Worm (Caenorhabditis elegans) whole organism, L4 larva: ENCODE results near the gene F52H3.11.
A peak's percentile ranks its signal among the peaks of the same experiment; 100 is the strongest.

ENCODE experiments used
- F49E8.2 ChIP-seq: sonication (generic microtip); optimal IDR thresholded peaks from 2 replicates; lab custom pipeline; 2016; ENCODE audit warnings: missing compliant biosample characterization, mild to moderate bottlenecking, missing genetic modification characterization, borderline replicate concordance
- T20F7.1 ChIP-seq: fragments of 200-800 bp; sonication (Bioruptor generic); optimal IDR thresholded peaks from 2 replicates; lab custom pipeline; 2018; ENCODE audit warnings: mild to moderate bottlenecking, missing genetic modification characterization, missing compliant biosample characterization
- T26A8.4 ChIP-seq: fragments of 200-800 bp; sonication (Bioruptor generic); IDR thresholded peaks from 2 replicates; pipeline ENCODE4 v1.3.6; 2022; ENCODE audit warnings: missing genetic modification characterization, missing compliant biosample characterization
- aha-1 ChIP-seq: fragments of 150-350 bp; peaks from one replicate; lab custom pipeline; 2014; ENCODE audit warnings: missing biosample characterization, missing genetic modification characterization
- aly-2 ChIP-seq: sonication (generic microtip); optimal IDR thresholded peaks from 2 replicates; lab custom pipeline; 2018; ENCODE audit warnings: missing biosample characterization, missing genetic modification characterization
- ceh-32 ChIP-seq: sonication (generic microtip); optimal IDR thresholded peaks from 2 replicates; lab custom pipeline; 2016; ENCODE audit warnings: mild to moderate bottlenecking, missing genetic modification characterization, missing compliant biosample characterization; ENCODE audit not compliant: poor library complexity
- ceh-82 ChIP-seq: sonication (generic microtip); optimal IDR thresholded peaks from 2 replicates; lab custom pipeline; 2017; ENCODE audit warnings: missing biosample characterization, missing genetic modification characterization
- daf-12 ChIP-seq: fragments of 150-350 bp; optimal IDR thresholded peaks from 2 replicates; lab custom pipeline; 2014; ENCODE audit warnings: missing biosample characterization, missing genetic modification reagents, missing genetic modification characterization
- daf-16 ChIP-seq, 3 experiments: sonication (generic microtip); optimal IDR thresholded peaks; 2 replicates each; lab custom pipeline; 2016 to 2017; ENCODE audit warnings: missing genetic modification characterization in 3 of 3, missing genetic modification reagents in 3 of 3, mild to moderate bottlenecking in 2 of 3, missing compliant biosample characterization in 2 of 3, missing biosample characterization in 1 of 3, moderate library complexity in 1 of 3
- dpl-1 ChIP-seq: fragments of 150-350 bp; optimal IDR thresholded peaks from 2 replicates; lab custom pipeline; 2014; ENCODE audit warnings: missing biosample characterization, missing genetic modification reagents, missing genetic modification characterization
- dve-1 ChIP-seq: sonication (generic microtip); optimal IDR thresholded peaks from 2 replicates; lab custom pipeline; 2017; ENCODE audit warnings: antibody characterized with exemption, mild to moderate bottlenecking, missing genetic modification characterization, missing compliant biosample characterization; ENCODE audit not compliant: insufficient read depth
- hif-1 ChIP-seq, 2 experiments: sonication (generic microtip); optimal IDR thresholded peaks; 2 replicates each; lab custom pipeline; 2016 to 2017; ENCODE audit warnings: missing compliant biosample characterization in 2 of 2, missing genetic modification characterization in 2 of 2, missing genetic modification reagents in 2 of 2, missing genotype in 2 of 2, mild to moderate bottlenecking in 1 of 2
- hlh-11 ChIP-seq: fragments of 200-800 bp; sonication (Bioruptor generic); optimal IDR thresholded peaks from 2 replicates; lab custom pipeline; 2018; ENCODE audit warnings: mild to moderate bottlenecking, missing genetic modification characterization, missing compliant biosample characterization
- hlh-30 ChIP-seq: sonication (generic microtip); optimal IDR thresholded peaks from 2 replicates; lab custom pipeline; 2017; ENCODE audit warnings: antibody characterized with exemption, mild to moderate bottlenecking, missing genetic modification characterization, missing compliant biosample characterization; ENCODE audit not compliant: insufficient read depth
- hmg-1.1 ChIP-seq: fragments of 200-800 bp; sonication (Bioruptor generic); IDR thresholded peaks from 2 replicates; pipeline ENCODE4 v1.3.6; 2022; ENCODE audit warnings: missing genetic modification reagents, missing genetic modification characterization, missing compliant biosample characterization
- lin-1 ChIP-seq: fragments of 200-800 bp; sonication (Bioruptor generic); IDR thresholded peaks from 2 replicates; pipeline ENCODE4 v1.3.6; 2022; ENCODE audit warnings: missing genetic modification reagents, missing genetic modification characterization, missing compliant biosample characterization
- lsy-2 ChIP-seq, 2 experiments: fragments of 150-350 bp in 1 of 2; sonication (generic microtip) in 1 of 2; optimal IDR thresholded peaks; 2 replicates each; lab custom pipeline; 2014 to 2017; ENCODE audit warnings: missing biosample characterization in 2 of 2, missing genetic modification characterization in 2 of 2
- mdl-1 ChIP-seq, 2 experiments: fragments of 150-350 bp in 1 of 2; sonication (generic microtip) in 1 of 2; optimal IDR thresholded peaks; 2 replicates each; lab custom pipeline; 2014 to 2017; ENCODE audit warnings: missing biosample characterization in 2 of 2, missing genetic modification characterization in 2 of 2
- nhr-10 ChIP-seq: fragments of 150-350 bp; optimal IDR thresholded peaks from 2 replicates; lab custom pipeline; 2014; ENCODE audit warnings: missing biosample characterization, missing genetic modification characterization
- nhr-102 ChIP-seq: sonication (generic microtip); optimal IDR thresholded peaks from 2 replicates; lab custom pipeline; 2016; ENCODE audit warnings: mild to moderate bottlenecking, missing genetic modification characterization, moderate library complexity, missing compliant biosample characterization
- nhr-11 ChIP-seq: fragments of 150-350 bp; optimal IDR thresholded peaks from 2 replicates; lab custom pipeline; 2014; ENCODE audit warnings: missing biosample characterization, missing genetic modification characterization
- nhr-237 ChIP-seq: sonication (generic microtip); optimal IDR thresholded peaks from 2 replicates; lab custom pipeline; 2017; ENCODE audit warnings: missing biosample characterization, missing genetic modification characterization
- nhr-28 ChIP-seq: fragments of 150-350 bp; optimal IDR thresholded peaks from 2 replicates; lab custom pipeline; 2014; ENCODE audit warnings: missing biosample characterization, missing genetic modification characterization
- nhr-6 ChIP-seq: fragments of 150-350 bp; optimal IDR thresholded peaks from 2 replicates; lab custom pipeline; 2014; ENCODE audit warnings: missing biosample characterization, missing genetic modification characterization
- pha-4 ChIP-seq, 2 experiments: fragments of 150-350 bp in 1 of 2; fragments of 200-800 bp in 1 of 2; sonication (Bioruptor generic) in 1 of 2; IDR thresholded peaks in 1 of 2; optimal IDR thresholded peaks in 1 of 2; 2 replicates each; pipeline versions ENCODE4 v1.3.6 to Lab custom; 2014 to 2022; ENCODE audit warnings: missing genetic modification characterization in 2 of 2, missing genetic modification reagents in 2 of 2, missing biosample characterization in 1 of 2, missing compliant biosample characterization in 1 of 2
- pqm-1 ChIP-seq: sonication (generic microtip); optimal IDR thresholded peaks from 2 replicates; lab custom pipeline; 2017; ENCODE audit warnings: missing biosample characterization, missing genetic modification characterization
- rbr-2 ChIP-seq: sonication (generic microtip); optimal IDR thresholded peaks from 2 replicates; lab custom pipeline; 2016; ENCODE audit warnings: missing genotype, missing genetic modification characterization, missing compliant biosample characterization
- tag-97 ChIP-seq: fragments of 200-800 bp; sonication (Bioruptor generic); IDR thresholded peaks from 2 replicates; pipeline ENCODE4 v1.3.6; 2022; ENCODE audit warnings: missing genetic modification characterization, missing compliant biosample characterization
- tra-1 ChIP-seq: fragments of 200-800 bp; sonication (Bioruptor generic); IDR thresholded peaks from 2 replicates; pipeline ENCODE4 v1.3.6; 2022; ENCODE audit warnings: missing genetic modification reagents, missing genetic modification characterization, missing compliant biosample characterization
- unc-62 ChIP-seq, 3 experiments: fragments of 150-350 bp in 1 of 3; sonication (generic microtip); optimal IDR thresholded peaks in 2 of 3; peaks in 1 of 3; 1 replicate in 1 of 3; 2 replicates in 2 of 3; lab custom pipeline; 2014 to 2017; ENCODE audit warnings: missing biosample characterization in 3 of 3, missing genetic modification characterization in 3 of 3, missing genetic modification reagents in 3 of 3, missing genotype in 1 of 3
- vab-7 ChIP-seq: fragments of 200-800 bp; sonication (Bioruptor generic); IDR thresholded peaks from 2 replicates; pipeline ENCODE4 v1.3.6; 2022; ENCODE audit warnings: missing genetic modification reagents, missing genetic modification characterization, missing compliant biosample characterization
- ztf-7 ChIP-seq: fragments of 150-350 bp; optimal IDR thresholded peaks from 2 replicates; lab custom pipeline; 2014; ENCODE audit warnings: missing biosample characterization, missing genetic modification characterization

Gene F52H3.11

DNA sequence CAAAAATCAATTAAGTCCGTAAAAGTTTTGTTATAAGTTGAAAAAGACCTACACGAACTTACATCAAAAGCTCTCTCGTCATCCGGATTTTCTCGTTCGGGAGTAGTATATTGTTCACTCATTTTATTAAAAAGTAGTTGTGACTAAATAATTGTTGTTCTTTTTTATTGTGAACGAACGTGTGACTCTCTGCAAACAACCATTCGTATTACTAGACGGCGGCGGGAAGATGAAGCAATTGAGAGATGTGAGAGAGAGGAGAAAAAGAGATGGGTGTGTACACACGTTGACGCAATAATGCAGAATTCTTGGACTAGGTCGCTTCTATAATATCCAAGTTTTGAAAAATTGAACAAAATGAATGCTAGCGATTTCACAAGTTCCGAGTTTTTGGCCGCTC lies at the start of gene F52H3.11, which contains the start of gene bath-38:
TSS of gene F52H3.11 (minus strand) at position 203 of the 400 bp plus-strand sequence.
TSS of gene bath-38 (minus strand) at position 310 of the 400 bp plus-strand sequence.
- 0 out of 2 replicates have a peak, but pooled peaks have one; percentile 20 for TF ChIP-seq hmg-1.1 (GFP tag; lab: Robert Waterston, UW)
- TF ChIP-seq nhr-102, result no peak
- no peak for TF ChIP-seq hlh-11 (tag; lab: Kevin White, UChicago)
- TF ChIP-seq aha-1, result peak; percentile 91
- TF ChIP-seq hif-1 (tag; optimal IDR thresholded peaks at IDR 0.05; lab: Kevin White, UChicago), result peak in 1 of 2 experiments; percentile 33
- TF ChIP-seq pha-4 (GFP tag; IDR thresholded peaks at IDR 0.05; lab: Robert Waterston, UW), result no peak
- peak; percentile 68 for TF ChIP-seq pha-4 (tag; optimal IDR thresholded peaks at IDR 0.05; lab: Kevin White, UChicago)
- peak; percentile 72 for TF ChIP-seq hlh-30
- TF ChIP-seq vab-7 (GFP tag; lab: Robert Waterston, UW), result no peak
- TF ChIP-seq lsy-2 (tag; optimal IDR thresholded peaks at IDR 0.05; lab: Kevin White, UChicago), result peak in 1 of 2 experiments; percentile 69
- TF ChIP-seq tag-97, result no peak
- peak; percentile 19 for TF ChIP-seq T20F7.1 (GFP tag; lab: Kevin White, UChicago)
- peak; percentile 38 for TF ChIP-seq nhr-6 (tag; lab: Kevin White, UChicago)
- no peak for TF ChIP-seq tra-1 (GFP tag; lab: Robert Waterston, UW)
- TF ChIP-seq aly-2 (tag; lab: Kevin White, UChicago), result no peak
- peak in 1 of 2 experiments; percentile 5 for TF ChIP-seq mdl-1 (tag; optimal IDR thresholded peaks at IDR 0.05; lab: Kevin White, UChicago)
- TF ChIP-seq nhr-11 (tag; lab: Kevin White, UChicago), result peak; percentile 25
- peak; percentile 58 for TF ChIP-seq dve-1 (tag; lab: Kevin White, UChicago)
- peak; percentile 13 for TF ChIP-seq ztf-7 (tag; lab: Kevin White, UChicago)
- TF ChIP-seq lin-1 (GFP tag; lab: Robert Waterston, UW), result no peak
- TF ChIP-seq F49E8.2 (tag; lab: Kevin White, UChicago), result no peak
- peak; percentile 14 for TF ChIP-seq rbr-2 (tag; lab: Kevin White, UChicago)
- TF ChIP-seq dpl-1 (GFP tag; lab: Kevin White, UChicago), result peak; percentile 54

DNA sequence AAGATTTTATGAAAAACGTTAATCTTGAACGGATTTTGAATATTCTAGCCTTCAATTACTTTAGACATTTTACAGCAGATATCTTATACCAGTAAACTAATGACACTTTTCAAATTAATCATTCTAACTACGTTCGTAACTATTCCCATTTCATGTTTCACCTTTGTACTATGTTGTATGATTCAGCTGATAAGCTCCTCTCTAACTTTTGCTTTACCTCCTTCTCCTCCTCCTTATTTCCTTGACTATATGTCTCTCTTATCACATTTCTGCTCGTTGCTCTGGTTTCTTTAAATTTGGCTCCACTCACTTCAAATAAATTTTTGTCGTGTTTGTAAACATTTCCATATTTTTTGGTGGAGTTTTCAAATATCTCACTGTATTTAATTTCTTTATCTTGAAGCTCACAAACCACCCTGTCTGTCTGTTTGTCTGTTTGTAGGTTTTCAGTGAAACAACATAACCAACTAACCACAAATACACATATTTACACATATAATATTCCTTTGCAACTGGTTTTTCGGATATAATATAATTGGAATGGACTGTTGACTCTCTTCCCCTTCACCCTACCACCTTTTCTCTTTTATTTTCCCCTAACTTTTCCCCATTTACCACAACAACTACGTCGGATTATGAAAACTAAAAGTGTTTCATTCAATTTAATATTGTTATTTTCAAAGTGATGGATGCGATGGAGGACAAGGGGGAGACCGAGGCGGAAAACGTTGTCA lies 49.4 kb upstream of the F52H3.11 start, which contains the start of gene lact-2:
TSS of gene lact-2 (plus strand) at position 684 of the 734 bp plus-strand sequence.
- TF ChIP-seq daf-16 (GFP tag; optimal IDR thresholded peaks at IDR 0.05; lab: Kevin White, UChicago), result no peak
- peak; percentile 55 for TF ChIP-seq daf-16 (tag; optimal IDR thresholded peaks at IDR 0.05; lab: Kevin White, UChicago)
- no peak for TF ChIP-seq daf-12 (tag; lab: Kevin White, UChicago)
- no peak for TF ChIP-seq ceh-82 (tag; lab: Kevin White, UChicago)
- peak; percentile 44 for TF ChIP-seq hlh-11 (tag; lab: Kevin White, UChicago)
- peak; percentile 66 for TF ChIP-seq nhr-28 (tag; lab: Kevin White, UChicago)
- TF ChIP-seq nhr-10, result no peak
- peak in 1 of 2 experiments; percentile 55 for TF ChIP-seq unc-62 (GFP tag; optimal IDR thresholded peaks at IDR 0.05 in 1 of 2; lab: Kevin White, UChicago)
- TF ChIP-seq unc-62 (tag; optimal IDR thresholded peaks at IDR 0.05; lab: Kevin White, UChicago), result no peak
- peak; percentile 89 for TF ChIP-seq pqm-1 (tag; lab: Kevin White, UChicago)
- TF ChIP-seq T26A8.4, result no peak
- TF ChIP-seq, all 104 proteins: peak for 5

DNA sequence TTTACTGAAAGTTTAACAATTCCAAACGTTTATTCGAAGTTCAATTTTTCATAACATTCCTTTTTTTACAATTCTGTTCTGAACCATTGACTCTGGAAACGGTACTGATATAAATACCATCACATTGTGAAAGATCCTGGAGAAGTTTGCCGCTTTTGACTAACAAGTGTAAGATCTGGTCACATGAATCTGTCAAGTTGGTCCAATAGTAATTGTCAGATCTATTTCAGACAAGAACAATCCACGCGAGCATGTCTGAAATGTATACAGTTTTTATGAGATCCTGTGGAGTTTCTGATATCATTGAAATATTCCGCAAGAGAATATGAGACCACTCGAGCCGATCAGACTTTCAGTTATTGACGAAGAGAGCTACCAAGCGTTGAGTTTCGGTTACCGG lies 48.2 kb upstream of the F52H3.11 start:
- TF ChIP-seq ceh-32 (tag; lab: Kevin White, UChicago), result no peak
- peak in 1 of 2 experiments; percentile 94 for TF ChIP-seq unc-62 (GFP tag; optimal IDR thresholded peaks at IDR 0.05 in 1 of 2; lab: Kevin White, UChicago)
- TF ChIP-seq unc-62 (tag; optimal IDR thresholded peaks at IDR 0.05; lab: Kevin White, UChicago), result no peak
- TF ChIP-seq, all 104 proteins: peak for 1

DNA sequence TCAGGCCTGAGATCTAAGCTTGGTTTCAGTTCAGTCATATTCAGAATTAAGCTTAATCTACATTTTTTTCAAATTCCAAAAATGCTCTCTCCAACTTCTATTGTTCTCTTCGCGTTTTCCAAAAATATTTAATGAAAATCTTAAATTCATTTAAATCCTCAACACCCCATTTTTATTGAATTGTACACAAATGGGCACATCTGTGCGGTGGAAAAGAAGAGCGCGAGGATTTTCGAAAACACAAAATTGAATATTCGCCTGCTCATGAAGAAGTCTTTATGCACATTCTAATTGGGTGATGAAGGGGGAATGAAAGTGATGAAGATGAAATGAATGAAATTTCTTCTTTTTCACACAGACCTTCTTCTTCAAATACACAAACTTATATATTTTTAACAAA lies 39.5 kb upstream of the F52H3.11 start:
- TF ChIP-seq unc-62 (GFP tag; optimal IDR thresholded peaks at IDR 0.05 in 1 of 2; lab: Kevin White, UChicago) (peak in 1 of 2 experiments; percentile 35), unc-62 (tag; optimal IDR thresholded peaks at IDR 0.05; lab: Kevin White, UChicago) (no peak), nhr-237 (tag; lab: Kevin White, UChicago) (no peak)
